Fruit fly (Drosophila melanogaster): ENCODE results near the gene CG11590.

The CG11590 gene

dm6 chrX:14214505-14215449 is 14.8 kb downstream of the CG11590 start (continued):
- TF ChIP-seq Bgb (GFP tag; IDR thresholded peaks at IDR 0.05; ENCODE audit: partially characterized antibody): no peak
- TF ChIP-seq dan (GFP tag; IDR thresholded peaks at IDR 0.05): no peak
- TF ChIP-seq Nf-YA (GFP tag; IDR thresholded peaks at IDR 0.05): no peak
- no peak for TF ChIP-seq vvl (GFP tag; IDR thresholded peaks at IDR 0.05)
- peak; percentile 33; the same call in 2 of the 3 replicates for TF ChIP-seq CG17361 (GFP tag; IDR thresholded peaks at IDR 0.05)
- no peak for TF ChIP-seq CG12071 (GFP tag; optimal IDR thresholded peaks at IDR 0.05)
- TF ChIP-seq CG32772 (GFP tag; IDR thresholded peaks at IDR 0.05): no peak
- TF ChIP-seq row (GFP tag; IDR thresholded peaks at IDR 0.05): peak; percentile 53
- TF ChIP-seq prd (optimal IDR thresholded peaks at IDR 0.05): no peak
- TF ChIP-seq prd (GFP tag; IDR thresholded peaks at IDR 0.05): peak; percentile 63; the same call in 2 of the 3 replicates
- TF ChIP-seq crc (GFP tag; optimal IDR thresholded peaks at IDR 0.05): no peak
- peak; percentile 35 for TF ChIP-seq Sox100B (GFP tag; optimal IDR thresholded peaks at IDR 0.05)
- no peak for TF ChIP-seq Myb (GFP tag; optimal IDR thresholded peaks at IDR 0.05)
- TF ChIP-seq CG10366 (GFP tag; IDR thresholded peaks at IDR 0.05): peak; percentile 16; the same call in 1 of the 2 replicates
- no peak for TF ChIP-seq HmgZ (tag; optimal IDR thresholded peaks at IDR 0.05)
- no peak for TF ChIP-seq CG3838 (GFP tag; optimal IDR thresholded peaks at IDR 0.05)
- TF ChIP-seq lab (GFP tag; optimal IDR thresholded peaks at IDR 0.05): peak; percentile 72
- TF ChIP-seq emc (GFP tag; optimal IDR thresholded peaks at IDR 0.05): no peak
- TF ChIP-seq fd3F (GFP tag; optimal IDR thresholded peaks at IDR 0.05): peak; percentile 52
- no peak for TF ChIP-seq Hr39 (optimal IDR thresholded peaks at IDR 0.05)
- peak; percentile 31 for TF ChIP-seq Deaf1 (tag; optimal IDR thresholded peaks at IDR 0.05)
- TF ChIP-seq lilli (GFP tag; optimal IDR thresholded peaks at IDR 0.05): no peak
- no peak for TF ChIP-seq ro (GFP tag; IDR thresholded peaks at IDR 0.05)
- TF ChIP-seq CG30431 (GFP tag; optimal IDR thresholded peaks at IDR 0.05): no peak
- TF ChIP-seq CG11093 (GFP tag; IDR thresholded peaks at IDR 0.05): 0 out of 3 replicates have a peak, but pooled peaks have one; percentile 30
- no peak for TF ChIP-seq CG5953 (GFP tag; IDR thresholded peaks at IDR 0.05)
- TF ChIP-seq inv (GFP tag; IDR thresholded peaks at IDR 0.05; ENCODE audit: partially characterized antibody): no peak
- TF ChIP-seq BEAF-32 (GFP tag; optimal IDR thresholded peaks at IDR 0.05): no peak
- peak; percentile 21 for TF ChIP-seq Vsx1 (GFP tag; optimal IDR thresholded peaks at IDR 0.05)
- no peak for TF ChIP-seq Hr78 (GFP tag; optimal IDR thresholded peaks at IDR 0.05)
- TF ChIP-seq schlank (tag; optimal IDR thresholded peaks at IDR 0.05): no peak
- no peak for TF ChIP-seq CG42726 (GFP tag; IDR thresholded peaks at IDR 0.05; ENCODE audit: partially characterized antibody)
- TF ChIP-seq CG18599 (GFP tag; optimal IDR thresholded peaks at IDR 0.05): peak; percentile 60
- TF ChIP-seq gcm (GFP tag; optimal IDR thresholded peaks at IDR 0.05): no peak
- no peak for TF ChIP-seq CG9437 (GFP tag; optimal IDR thresholded peaks at IDR 0.05)
- TF ChIP-seq jing (GFP tag; optimal IDR thresholded peaks at IDR 0.05): no peak
- peak; percentile 37 for TF ChIP-seq phol (tag; optimal IDR thresholded peaks at IDR 0.05)
- no peak for TF ChIP-seq ERR (GFP tag; optimal IDR thresholded peaks at IDR 0.05)
- peak; percentile 66 for TF ChIP-seq Rfx (GFP tag; IDR thresholded peaks at IDR 0.05)
- 0 out of 3 replicates have a peak, but pooled peaks have one; percentile 26 for TF ChIP-seq Mrtf (GFP tag; IDR thresholded peaks at IDR 0.05)
- no peak for TF ChIP-seq usp (GFP tag; optimal IDR thresholded peaks at IDR 0.05)
- no peak for TF ChIP-seq sima (GFP tag; optimal IDR thresholded peaks at IDR 0.05)
- no peak for TF ChIP-seq slp2 (GFP tag; optimal IDR thresholded peaks at IDR 0.05)
- peak; percentile 46 to 74 for TF ChIP-seq bsh (GFP tag; optimal IDR thresholded peaks at IDR 0.05)
- TF ChIP-seq CG7987 (GFP tag; optimal IDR thresholded peaks at IDR 0.05): no peak
- no peak for TF ChIP-seq CG2199 (GFP tag; IDR thresholded peaks at IDR 0.05)
- no peak for TF ChIP-seq Usf (GFP tag; optimal IDR thresholded peaks at IDR 0.05)
- TF ChIP-seq Ets97D (GFP tag; optimal IDR thresholded peaks at IDR 0.05): no peak
- TF ChIP-seq CG15073 (GFP tag; optimal IDR thresholded peaks at IDR 0.05): no peak

Measured in whole organism, embryonic.